Fruit fly (Drosophila melanogaster): ENCODE measurements around the gene Orct.

Orct gene

DNA sequence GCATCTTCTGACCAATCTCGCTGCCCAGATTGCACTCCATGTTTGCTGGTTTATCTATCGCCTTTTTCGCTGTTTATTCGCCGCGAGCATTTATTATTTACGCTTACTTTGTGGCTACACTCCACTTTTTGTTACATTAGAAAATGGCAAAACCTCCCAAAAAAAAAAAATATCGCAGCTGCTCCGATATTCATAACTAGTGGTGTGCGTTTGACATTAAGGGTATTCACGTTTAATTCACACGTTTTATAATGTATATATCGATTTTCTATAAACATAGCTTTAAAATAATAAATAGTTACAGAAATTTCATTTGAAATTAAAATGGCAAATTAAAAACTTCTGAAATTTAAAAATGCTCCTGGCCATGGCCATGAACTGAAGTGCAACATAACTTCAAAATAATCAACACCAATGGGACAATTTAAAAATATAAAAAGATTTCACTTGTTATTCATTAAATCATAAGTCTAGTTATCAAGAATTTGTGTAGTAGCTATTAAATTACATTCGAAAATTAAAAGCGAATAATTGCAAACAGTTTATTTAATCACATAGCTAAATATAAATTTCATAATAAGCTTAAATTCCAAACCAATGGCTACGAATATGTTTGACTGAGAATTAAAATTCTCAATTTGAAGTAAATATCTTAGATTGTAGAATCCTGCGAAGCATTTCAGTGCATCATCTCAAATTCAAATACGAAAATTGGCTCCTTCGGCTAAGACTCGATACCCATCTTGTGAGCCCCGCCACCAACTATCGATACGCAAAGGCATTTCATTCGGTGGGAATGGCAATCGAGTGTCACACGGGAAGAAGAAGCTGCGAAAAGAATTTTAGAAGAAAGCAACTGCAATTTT lies 42.4 kb downstream of the Orct start, which contains the start of the genes Nab2 and BRWD3 (continued):
- TF ChIP-seq ap (GFP tag; IDR thresholded peaks at IDR 0.05) (no peak), CG11456 (GFP tag; IDR thresholded peaks at IDR 0.05) (peak; percentile 51; the same call in 2 of the 3 replicates), HmgD (GFP tag; optimal IDR thresholded peaks at IDR 0.05) (peak; percentile 27), fd3F (GFP tag; optimal IDR thresholded peaks at IDR 0.05) (peak; percentile 22), fru (optimal IDR thresholded peaks at IDR 0.05) (no peak), Ssrp (tag; optimal IDR thresholded peaks at IDR 0.05) (peak; percentile 22), aop (GFP tag; IDR thresholded peaks at IDR 0.05) (no peak), CG1603 (tag; optimal IDR thresholded peaks at IDR 0.05) (no peak), Blimp-1 (GFP tag; optimal IDR thresholded peaks at IDR 0.05) (no peak), sr (GFP tag; IDR thresholded peaks at IDR 0.05) (no peak), Opbp (GFP tag; IDR thresholded peaks at IDR 0.05; ENCODE audit: partially characterized antibody) (peak; percentile 85), kah (GFP tag; optimal IDR thresholded peaks at IDR 0.05) (no peak), CG14050 (GFP tag; IDR thresholded peaks at IDR 0.05) (no peak), CG2120 (GFP tag; optimal IDR thresholded peaks at IDR 0.05) (peak; percentile 38), CG9932 (GFP tag; IDR thresholded peaks at IDR 0.05) (peak; percentile 76), Optix (GFP tag; IDR thresholded peaks at IDR 0.05) (no peak), Hr78 (GFP tag; optimal IDR thresholded peaks at IDR 0.05) (no peak), Fer2 (tag; optimal IDR thresholded peaks at IDR 0.05) (no peak), NFAT (GFP tag; IDR thresholded peaks at IDR 0.05) (peak; percentile 69), pzg (GFP tag; optimal IDR thresholded peaks at IDR 0.05) (peak; percentile 62), lilli (GFP tag; optimal IDR thresholded peaks at IDR 0.05) (no peak), CG10654 (GFP tag; optimal IDR thresholded peaks at IDR 0.05) (peak; percentile 17), CG6654 (GFP tag; optimal IDR thresholded peaks at IDR 0.05) (no peak), sug (tag; optimal IDR thresholded peaks at IDR 0.05) (no peak), stc (GFP tag; IDR thresholded peaks at IDR 0.05) (peak; percentile 36; the same call in 1 of the 2 replicates), Mrtf (GFP tag; IDR thresholded peaks at IDR 0.05) (no peak), chn (GFP tag; optimal IDR thresholded peaks at IDR 0.05) (no peak), CG1529 (GFP tag; optimal IDR thresholded peaks at IDR 0.05) (no peak), knrl (GFP tag; IDR thresholded peaks at IDR 0.05; ENCODE audit: partially characterized antibody) (peak; percentile 61; the same call in 2 of the 3 replicates), zen2 (GFP tag; IDR thresholded peaks at IDR 0.05; ENCODE audit: partially characterized antibody) (peak; percentile 49; the same call in 1 of the 3 replicates), Sry-β (GFP tag; optimal IDR thresholded peaks at IDR 0.05) (peak; percentile 56), D19A (tag; optimal IDR thresholded peaks at IDR 0.05) (no peak), CG18619 (GFP tag; optimal IDR thresholded peaks at IDR 0.05) (peak; percentile 45), ac (GFP tag; optimal IDR thresholded peaks at IDR 0.05) (no peak), kni (GFP tag; optimal IDR thresholded peaks at IDR 0.05) (no peak), CG18764 (GFP tag; optimal IDR thresholded peaks at IDR 0.05) (no peak), Hmx (GFP tag; optimal IDR thresholded peaks at IDR 0.05) (no peak), mam (GFP tag; optimal IDR thresholded peaks at IDR 0.05) (peak; percentile 17), CG10462 (GFP tag; optimal IDR thresholded peaks at IDR 0.05) (no peak), BtbVII (GFP tag; optimal IDR thresholded peaks at IDR 0.05) (no peak), CG17912 (GFP tag; optimal IDR thresholded peaks at IDR 0.05) (no peak), cas (GFP tag; IDR thresholded peaks at IDR 0.05) (no peak), Adf1 (GFP tag; IDR thresholded peaks at IDR 0.05) (no peak; the same call in 1 of the 2 replicates), CG8281 (tag; optimal IDR thresholded peaks at IDR 0.05) (no peak), ash1 (GFP tag; optimal IDR thresholded peaks at IDR 0.05) (no peak), Scr (GFP tag; IDR thresholded peaks at IDR 0.05; ENCODE audit: partially characterized antibody) (peak; percentile 64), otp (GFP tag; IDR thresholded peaks at IDR 0.05) (no peak), CG8765 (GFP tag; IDR thresholded peaks at IDR 0.05) (0 out of 2 replicates have a peak, but pooled peaks have one; percentile 28), CG11504 (tag; optimal IDR thresholded peaks at IDR 0.05) (no peak)
